Fruit fly (Drosophila melanogaster): Measurements from ENCODE around the gene CG31342.

Gene CG31342

dm6 chr3R:13018995-13019394 is 33.2 kb downstream of the CG31342 start:
- no peak for TF ChIP-seq CG10565 (GFP tag; optimal IDR thresholded peaks at IDR 0.05)
- no peak for TF ChIP-seq sqz (GFP tag; optimal IDR thresholded peaks at IDR 0.05)

DNA sequence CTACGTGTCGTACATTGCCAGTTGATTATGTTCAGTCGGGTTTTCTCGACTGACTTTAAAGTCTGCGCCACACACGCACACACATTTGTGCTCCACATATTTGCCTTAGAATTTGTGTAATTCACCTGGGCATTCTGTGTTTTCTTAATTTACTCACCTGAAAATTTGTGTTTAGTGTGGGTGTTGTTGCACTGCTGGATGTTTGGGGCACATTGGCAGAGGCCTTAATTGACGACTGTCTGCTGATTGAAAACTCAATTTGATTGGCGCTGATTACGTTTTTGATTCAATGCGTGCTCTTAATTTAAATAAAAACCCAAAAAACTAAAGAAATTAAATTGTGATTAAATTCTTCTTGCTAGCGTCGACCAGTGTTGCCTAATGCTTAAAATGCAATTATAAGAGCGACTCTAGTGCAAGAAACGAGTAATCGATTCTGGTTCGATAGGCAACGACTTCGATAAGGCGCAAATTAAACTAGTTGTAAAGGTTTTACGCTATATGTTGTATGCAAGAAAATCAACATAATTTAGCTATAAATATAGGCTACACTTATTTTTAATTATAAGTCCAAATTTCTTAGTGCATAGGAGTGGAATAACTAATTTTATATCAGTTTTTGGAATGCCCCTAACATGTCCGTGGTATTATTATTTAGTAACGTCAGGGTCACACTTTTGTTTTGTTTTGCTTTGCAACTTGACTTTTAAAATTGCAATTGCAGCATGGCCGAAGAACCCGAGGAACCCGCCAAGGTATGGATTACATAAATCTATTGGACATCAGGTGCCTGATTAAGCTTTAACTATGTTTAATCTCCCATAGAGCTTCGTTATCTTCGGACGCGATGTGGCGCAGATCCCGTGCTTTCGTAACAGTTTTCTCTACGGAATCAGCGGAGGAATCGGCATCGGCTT is 44.7 kb downstream of the CG31342 start, which contains the start of the genes CG46281 and CG46280:
Gene CG46281, minus strand, starts transcription at position 51 of the 917 bp plus-strand sequence.
Gene CG46280, minus strand, starts transcription at position 403 of the 917 bp plus-strand sequence.
- TF ChIP-seq Bdp1 (GFP tag; optimal IDR thresholded peaks at IDR 0.05) (peak; percentile 23), disco-r (GFP tag; optimal IDR thresholded peaks at IDR 0.05) (peak; percentile 2), abd-A (tag; optimal IDR thresholded peaks at IDR 0.05) (no peak), Pdp1 (GFP tag; optimal IDR thresholded peaks at IDR 0.05) (peak; percentile 31 to 78), mirr (GFP tag; optimal IDR thresholded peaks at IDR 0.05) (no peak), zfh2 (GFP tag; optimal IDR thresholded peaks at IDR 0.05) (peak; percentile 33), NFAT (GFP tag; IDR thresholded peaks at IDR 0.05) (no peak), Sry-δ (GFP tag; optimal IDR thresholded peaks at IDR 0.05) (peak; percentile 74), sima (GFP tag; optimal IDR thresholded peaks at IDR 0.05) (no peak), pnt (GFP tag; optimal IDR thresholded peaks at IDR 0.05) (no peak), trem (tag; optimal IDR thresholded peaks at IDR 0.05) (peak; percentile 76), BEAF-32 (GFP tag; optimal IDR thresholded peaks at IDR 0.05) (peak; percentile 68), bowl (GFP tag; IDR thresholded peaks at IDR 0.05) (no peak), sens-2 (GFP tag; IDR thresholded peaks at IDR 0.05) (no peak), ab (GFP tag; optimal IDR thresholded peaks at IDR 0.05) (no peak), CG12071 (GFP tag; optimal IDR thresholded peaks at IDR 0.05) (no peak), CG5180 (GFP tag; optimal IDR thresholded peaks at IDR 0.05) (no peak), Jarid2 (GFP tag; optimal IDR thresholded peaks at IDR 0.05) (no peak), Dad (GFP tag; optimal IDR thresholded peaks at IDR 0.05) (peak; percentile 12), psq (GFP tag; optimal IDR thresholded peaks at IDR 0.05) (no peak), Six4 (GFP tag; optimal IDR thresholded peaks at IDR 0.05) (no peak), Asciz (GFP tag; optimal IDR thresholded peaks at IDR 0.05) (no peak), nerfin-1 (tag; optimal IDR thresholded peaks at IDR 0.05) (peak; percentile 43), sna (GFP tag; IDR thresholded peaks at IDR 0.05; ENCODE audit: partially characterized antibody) (0 out of 2 replicates have a peak, but pooled peaks have one; percentile 53), CG2678 (tag; optimal IDR thresholded peaks at IDR 0.05) (no peak), hkb (optimal IDR thresholded peaks at IDR 0.05) (peak; percentile 83), hkb (GFP tag; IDR thresholded peaks at IDR 0.05) (peak; percentile 40; the same call in 1 of the 2 replicates), CG32772 (GFP tag; IDR thresholded peaks at IDR 0.05) (no peak), klu (GFP tag; IDR thresholded peaks at IDR 0.05) (no peak), org-1 (GFP tag; optimal IDR thresholded peaks at IDR 0.05) (no peak), Camta (GFP tag; optimal IDR thresholded peaks at IDR 0.05) (peak; percentile 24), NC2β (GFP tag; optimal IDR thresholded peaks at IDR 0.05) (peak; percentile 56), Tbp (GFP tag; optimal IDR thresholded peaks at IDR 0.05) (peak; percentile 32), row (GFP tag; IDR thresholded peaks at IDR 0.05) (peak; percentile 69), B-H1 (GFP tag; IDR thresholded peaks at IDR 0.05) (no peak), BtbVII (GFP tag; optimal IDR thresholded peaks at IDR 0.05) (peak; percentile 2), CG1603 (tag; optimal IDR thresholded peaks at IDR 0.05) (no peak), Bteb2 (GFP tag; optimal IDR thresholded peaks at IDR 0.05) (peak; percentile 54), jumu (GFP tag; optimal IDR thresholded peaks at IDR 0.05) (no peak), MBD-R2 (GFP tag; IDR thresholded peaks at IDR 0.05) (peak; percentile 66), CG1647 (GFP tag; optimal IDR thresholded peaks at IDR 0.05) (peak; percentile 25), CG6813 (GFP tag; optimal IDR thresholded peaks at IDR 0.05) (no peak), CG13775 (GFP tag; optimal IDR thresholded peaks at IDR 0.05) (peak; percentile 30), CG17385 (GFP tag; optimal IDR thresholded peaks at IDR 0.05) (peak; percentile 42), sob (GFP tag; IDR thresholded peaks at IDR 0.05) (peak; percentile 16; the same call in 1 of the 2 replicates), CG43689 (GFP tag; IDR thresholded peaks at IDR 0.05) (no peak)
